Worm (Caenorhabditis elegans): Measurements from ENCODE around the gene tyra-2.

The tyra-2 gene

DNA sequence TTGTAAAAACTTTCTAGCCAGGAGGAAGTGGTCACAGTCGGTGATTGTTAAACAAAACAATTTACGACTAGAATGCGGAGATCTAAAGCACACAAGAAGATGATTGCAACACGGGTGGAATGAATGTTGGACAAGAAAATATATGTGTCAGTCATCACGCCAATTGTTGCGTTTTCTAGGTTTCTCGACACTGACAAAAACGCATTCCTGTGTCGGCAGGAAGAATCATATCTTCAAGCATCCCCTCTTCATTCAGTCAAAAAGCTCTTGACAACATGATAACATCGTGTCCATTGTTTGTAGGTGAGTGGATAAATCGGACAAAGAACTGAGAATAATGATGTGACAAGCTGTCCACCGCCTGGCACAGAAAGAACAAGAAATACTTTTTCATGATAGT is 45.8 kb downstream of the tyra-2 start:
- TF ChIP-seq nhr-71 (tag; optimal IDR thresholded peaks at IDR 0.05) (peak; percentile 6), sptf-1 (tag; optimal IDR thresholded peaks at IDR 0.05) (no peak), lin-14 (GFP tag; optimal IDR thresholded peaks at IDR 0.05) (peak; percentile 56), nhr-76 (tag; optimal IDR thresholded peaks at IDR 0.05) (no peak), elt-2 (tag; optimal IDR thresholded peaks at IDR 0.05) (no peak), rnt-1 (tag; optimal IDR thresholded peaks at IDR 0.05) (peak; percentile 15), nhr-12 (tag; optimal IDR thresholded peaks at IDR 0.05) (no peak), unc-130 (tag; optimal IDR thresholded peaks at IDR 0.05) (peak; percentile 47)

DNA sequence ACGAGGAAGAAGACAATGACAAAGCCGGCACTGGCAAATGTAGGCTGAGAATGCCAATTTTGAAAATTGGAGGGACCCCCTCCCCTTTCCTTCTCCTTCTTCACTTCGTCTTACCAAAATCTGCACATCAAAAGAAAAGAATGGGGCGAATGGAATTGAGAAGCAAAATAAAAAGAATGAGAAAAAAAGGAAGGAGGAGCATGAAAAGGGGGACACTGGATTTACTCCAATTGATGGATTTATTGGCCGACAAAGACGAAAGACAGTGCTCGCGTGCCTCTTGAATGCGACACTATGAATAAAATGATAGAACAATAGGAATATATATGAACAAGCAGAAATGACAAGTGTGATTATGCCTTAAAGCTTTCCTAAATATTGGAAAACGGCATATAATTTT is 46.5 kb downstream of the tyra-2 start:
- TF ChIP-seq isw-1 (GFP tag; IDR thresholded peaks at IDR 0.05) (no peak), fkh-10 (GFP tag; optimal IDR thresholded peaks at IDR 0.05) (peak; percentile 33), lin-14 (GFP tag; optimal IDR thresholded peaks at IDR 0.05) (peak; percentile 24), egl-13 (tag; optimal IDR thresholded peaks at IDR 0.05) (no peak), efl-1 (optimal IDR thresholded peaks at IDR 0.05) (no peak), efl-1 (GFP tag; optimal IDR thresholded peaks at IDR 0.05 in 1 of 2) (peak in 1 of 2 experiments; percentile 51)

DNA sequence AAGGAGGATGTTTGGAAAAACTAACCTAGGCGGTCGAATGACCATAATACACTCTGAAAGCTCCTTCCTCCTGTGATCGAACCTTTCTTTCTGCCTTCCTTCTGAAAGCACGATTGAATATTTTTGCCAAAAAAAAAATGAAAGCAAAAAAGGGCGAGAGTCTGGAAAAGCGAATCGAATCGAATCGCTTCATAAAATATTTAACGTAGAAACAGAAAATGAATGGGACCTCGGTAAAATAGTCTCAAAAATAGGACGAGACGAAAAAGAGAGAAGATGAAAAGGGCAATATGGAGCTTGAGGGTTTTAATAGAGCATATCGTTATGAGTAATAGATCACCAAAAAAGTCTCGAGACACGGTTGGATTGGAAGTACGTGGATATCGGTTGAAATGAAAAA is 49.1 kb downstream of the tyra-2 start, which contains the start of gene inx-1:
inx-1 (minus strand) TSS at position 101 of the 400 bp plus-strand sequence.
- no peak for TF ChIP-seq xbp-1 (tag; optimal IDR thresholded peaks at IDR 0.05)
- no peak for TF ChIP-seq efl-1 (optimal IDR thresholded peaks at IDR 0.05)
- peak in 1 of 2 experiments; percentile 0 for TF ChIP-seq efl-1 (GFP tag; optimal IDR thresholded peaks at IDR 0.05 in 1 of 2)

DNA sequence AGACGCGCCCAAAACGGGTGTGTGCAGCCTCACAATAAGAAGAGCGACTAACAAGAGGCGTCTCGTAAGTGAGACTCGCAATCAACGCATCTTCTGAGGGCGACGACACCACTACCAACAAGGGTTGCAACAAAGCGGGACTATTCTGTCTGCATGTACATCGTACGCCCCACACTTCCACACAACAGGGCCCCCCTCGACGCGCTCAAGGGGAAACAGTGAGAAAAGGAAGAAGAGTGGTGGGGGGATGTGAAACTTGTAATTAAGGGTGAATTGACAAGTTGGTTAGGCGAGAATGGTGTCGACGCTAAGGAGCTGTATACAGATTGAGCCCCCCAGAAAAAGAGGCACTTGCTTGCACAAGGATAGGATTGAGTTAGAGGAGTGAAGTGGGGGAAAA is 52.0 kb downstream of the tyra-2 start:
- no peak for TF ChIP-seq aly-2 (tag; optimal IDR thresholded peaks at IDR 0.05)
- TF ChIP-seq lin-14 (GFP tag; optimal IDR thresholded peaks at IDR 0.05) = peak; percentile 47

Measured in whole organism, L1 larva.